Worm (Caenorhabditis elegans) whole organism, early embryonic: ENCODE data around the gene cal-1.

Experiments
- B0310.2 ChIP-seq: sonication (generic microtip); optimal IDR thresholded peaks from 2 replicates; lab custom pipeline; 2016; ENCODE audit warnings: mild to moderate bottlenecking, missing genetic modification characterization, missing compliant biosample characterization
- ama-1 ChIP-seq: fragments of 150-350 bp; optimal IDR thresholded peaks from 2 replicates; lab custom pipeline; 2014
- ceh-13 ChIP-seq: fragments of 200-800 bp; sonication (Bioruptor generic); optimal IDR thresholded peaks from 2 replicates; lab custom pipeline; 2018; ENCODE audit warnings: mild to moderate bottlenecking, missing genetic modification characterization, missing compliant biosample characterization
- ets-7 ChIP-seq: sonication (generic microtip); optimal IDR thresholded peaks from 2 replicates; lab custom pipeline; 2016; ENCODE audit warnings: missing genotype, missing genetic modification characterization, missing compliant biosample characterization
- flt-1 ChIP-seq: fragments of 200-800 bp; sonication (Bioruptor generic); IDR thresholded peaks from 2 replicates; pipeline ENCODE4 v1.3.6; 2022; ENCODE audit warnings: missing genetic modification characterization, missing compliant biosample characterization
- hmbx-1 ChIP-seq: sonication (generic microtip); optimal IDR thresholded peaks from 2 replicates; lab custom pipeline; 2016; ENCODE audit warnings: mild to moderate bottlenecking, missing genetic modification characterization, missing compliant biosample characterization
- hmg-4 ChIP-seq: fragments of 200-800 bp; sonication (Bioruptor generic); optimal IDR thresholded peaks from 2 replicates; lab custom pipeline; 2018; ENCODE audit warnings: mild to moderate bottlenecking, missing genetic modification characterization, missing compliant biosample characterization
- hnd-1 ChIP-seq: sonication (generic microtip); optimal IDR thresholded peaks from 2 replicates; lab custom pipeline; 2016; ENCODE audit warnings: missing genetic modification characterization, missing compliant biosample characterization
- pes-1 ChIP-seq: fragments of 200-800 bp; sonication (Bioruptor generic); IDR thresholded peaks from 2 replicates; pipeline ENCODE4 v1.3.6; 2022; ENCODE audit warnings: missing genetic modification reagents, missing genetic modification characterization, missing compliant biosample characterization
- sea-1 ChIP-seq: fragments of 200-800 bp; sonication (Bioruptor generic); conservative IDR thresholded peaks from 2 replicates; pipeline ENCODE4 v1.3.6; 2022; ENCODE audit warnings: missing genetic modification characterization, missing compliant biosample characterization
- tbx-11 ChIP-seq: fragments of 200-800 bp; sonication (Bioruptor generic); IDR thresholded peaks from 2 replicates; pipeline ENCODE4 v1.3.6; 2022; ENCODE audit warnings: missing genetic modification characterization, missing compliant biosample characterization
- tbx-37 ChIP-seq: fragments of 200-800 bp; sonication (Bioruptor generic); conservative IDR thresholded peaks from 2 replicates; pipeline ENCODE4 v1.3.6; 2022; ENCODE audit warnings: missing genetic modification reagents, missing genetic modification characterization, missing compliant biosample characterization
- tra-4 ChIP-seq: sonication (generic microtip); optimal IDR thresholded peaks from 2 replicates; lab custom pipeline; 2017; ENCODE audit warnings: missing genetic modification characterization, missing compliant biosample characterization

- TF ChIP-seq hmg-4 (GFP tag; lab: Kevin White, UChicago) (no peak), tbx-37 (GFP tag; lab: Robert Waterston, UW) (no peak), hmbx-1 (tag; lab: Kevin White, UChicago) (no peak), ama-1 (no peak), ceh-13 (no peak), pes-1 (GFP tag; lab: Robert Waterston, UW) (no peak), tbx-11 (no peak), sea-1 (no peak), hnd-1 (tag; lab: Kevin White, UChicago) (no peak), flt-1 (no peak), B0310.2 (tag; lab: Kevin White, UChicago) (no peak), ets-7 (tag; lab: Kevin White, UChicago) (no peak), tra-4 (no peak)
These were observed 36.3 kb upstream of the cal-1 start for ce11 chrV:12553286-12553725.
